Fruit fly (Drosophila melanogaster) whole organism, embryonic: ENCODE data around the gene Kyat.
A peak's percentile ranks its signal among the peaks of the same experiment; 100 is the strongest.

Experiments
- BEAF-32 ChIP-seq: fragments of 200-800 bp; sonication (Bioruptor generic); optimal IDR thresholded peaks from 3 replicates; lab custom pipeline; 2017; ENCODE audit warnings: missing biosample characterization, missing genetic modification characterization, mild to moderate bottlenecking, moderate library complexity, missing genetic modification reagents
- Bgb ChIP-seq: fragments of 200-800 bp; sonication (Bioruptor generic); IDR thresholded peaks from 2 replicates; pipeline ENCODE4 v1.3.6; 2022; ENCODE audit warnings: missing biosample characterization, missing genetic modification characterization; ENCODE audit not compliant: partially characterized antibody
- CG10431 ChIP-seq: fragments of 200-800 bp; sonication (Bioruptor generic); optimal IDR thresholded peaks from 3 replicates; lab custom pipeline; 2018; ENCODE audit warnings: missing biosample characterization, mild to moderate bottlenecking, missing genetic modification characterization
- CG11456 ChIP-seq: fragments of 200-800 bp; sonication (Bioruptor generic); IDR thresholded peaks from 3 replicates; pipeline ENCODE4 v1.3.6; 2022; ENCODE audit warnings: missing biosample characterization, missing genetic modification characterization
- CG11560 ChIP-seq: fragments of 200-800 bp; sonication (Bioruptor generic); IDR thresholded peaks from 3 replicates; pipeline ENCODE4 v1.3.6; 2022; ENCODE audit warnings: missing biosample characterization, missing genetic modification characterization
- CG12942 ChIP-seq: fragments of 200-800 bp; sonication (Bioruptor generic); optimal IDR thresholded peaks from 3 replicates; lab custom pipeline; 2016; ENCODE audit warnings: missing biosample characterization, missing genetic modification characterization
- CG15269 ChIP-seq: fragments of 200-800 bp; sonication (Bioruptor generic); optimal IDR thresholded peaks from 2 replicates; lab custom pipeline; 2018; ENCODE audit warnings: missing biosample characterization, mild to moderate bottlenecking, missing genetic modification characterization, moderate library complexity
- CG17186 ChIP-seq: fragments of 200-800 bp; sonication (Bioruptor generic); optimal IDR thresholded peaks from 3 replicates; lab custom pipeline; 2017; ENCODE audit warnings: missing biosample characterization, missing genetic modification reagents, missing genetic modification characterization
- CG18764 ChIP-seq: fragments of 200-800 bp; sonication (Bioruptor generic); optimal IDR thresholded peaks from 3 replicates; lab custom pipeline; 2016; ENCODE audit warnings: missing biosample characterization, missing genetic modification characterization
- CG30020 ChIP-seq: fragments of 200-800 bp; optimal IDR thresholded peaks from 2 replicates; lab custom pipeline; 2019; ENCODE audit warnings: missing biosample characterization, mild to moderate bottlenecking, missing genetic modification characterization, moderate library complexity
- CG5180 ChIP-seq: fragments of 200-800 bp; sonication (Bioruptor generic); optimal IDR thresholded peaks from 3 replicates; lab custom pipeline; 2017; ENCODE audit warnings: missing biosample characterization, missing genetic modification characterization, mild to moderate bottlenecking, moderate library complexity, missing genetic modification reagents
- CG6272 ChIP-seq: fragments of 200-800 bp; sonication (Bioruptor generic); IDR thresholded peaks from 2 replicates; pipeline ENCODE4 v1.3.6; 2022; ENCODE audit warnings: missing biosample characterization, missing genetic modification characterization
- CG8359 ChIP-seq: fragments of 200-800 bp; sonication (Bioruptor generic); optimal IDR thresholded peaks from 2 replicates; lab custom pipeline; 2017; ENCODE audit warnings: missing biosample characterization, mild to moderate bottlenecking, missing genetic modification characterization, borderline replicate concordance
- CG9437 ChIP-seq: fragments of 200-800 bp; sonication (Bioruptor generic); optimal IDR thresholded peaks from 2 replicates; lab custom pipeline; 2018; ENCODE audit warnings: missing biosample characterization, mild to moderate bottlenecking, missing genetic modification characterization
- Dek ChIP-seq: fragments of 200-800 bp; sonication (Bioruptor generic); optimal IDR thresholded peaks from 3 replicates; lab custom pipeline; 2019; ENCODE audit warnings: missing biosample characterization, mild to moderate bottlenecking, missing genetic modification characterization, moderate library complexity
- Ets65A ChIP-seq: fragments of 200-800 bp; sonication (Bioruptor generic); peaks from one replicate; lab custom pipeline; 2016; ENCODE audit warnings: missing biosample characterization, missing genetic modification characterization
- Gug ChIP-seq: fragments of 200-800 bp; sonication (Bioruptor generic); IDR thresholded peaks from 4 replicates; pipeline ENCODE4 v1.3.6; 2022; ENCODE audit warnings: missing biosample characterization, missing genetic modification characterization
- H15 ChIP-seq: fragments of 200-800 bp; sonication (Bioruptor generic); IDR thresholded peaks from 3 replicates; pipeline ENCODE4 v1.3.6; 2022; ENCODE audit warnings: missing biosample characterization, missing genetic modification characterization
- Hr3 ChIP-seq: fragments of 200-800 bp; sonication (Bioruptor generic); optimal IDR thresholded peaks from 3 replicates; lab custom pipeline; 2016; ENCODE audit warnings: missing biosample characterization, missing genetic modification characterization
- Hsf ChIP-seq: fragments of 200-800 bp; sonication (Bioruptor generic); optimal IDR thresholded peaks from 3 replicates; lab custom pipeline; 2016; ENCODE audit warnings: missing biosample characterization, missing genetic modification characterization
- Lim3 ChIP-seq: fragments of 200-800 bp; sonication (Bioruptor generic); IDR thresholded peaks from 2 replicates; pipeline ENCODE4 v1.3.6; 2022; ENCODE audit warnings: missing biosample characterization, missing genetic modification characterization
- Neu2 ChIP-seq: fragments of 200-800 bp; sonication (Bioruptor generic); optimal IDR thresholded peaks from 3 replicates; lab custom pipeline; 2016; ENCODE audit warnings: missing biosample characterization, missing genetic modification characterization, borderline replicate concordance
- Scr ChIP-seq: fragments of 200-800 bp; sonication (Bioruptor generic); IDR thresholded peaks from 2 replicates; pipeline ENCODE4 v1.3.6; 2022; ENCODE audit warnings: missing biosample characterization, missing genetic modification characterization; ENCODE audit not compliant: partially characterized antibody
- Sox100B ChIP-seq: fragments of 200-800 bp; sonication (Bioruptor generic); optimal IDR thresholded peaks from 3 replicates; lab custom pipeline; 2018; ENCODE audit warnings: missing biosample characterization, mild to moderate bottlenecking, missing genetic modification characterization
- Sox102F ChIP-seq: fragments of 200-800 bp; sonication (Bioruptor generic); optimal IDR thresholded peaks from 2 replicates; lab custom pipeline; 2018; ENCODE audit warnings: missing biosample characterization, mild to moderate bottlenecking, missing genetic modification characterization, moderate library complexity
- TFAM ChIP-seq: fragments of 200-800 bp; sonication (Bioruptor generic); optimal IDR thresholded peaks from 2 replicates; lab custom pipeline; 2017; ENCODE audit warnings: missing biosample characterization, missing genetic modification characterization, inconsistent platforms
- Taf1 ChIP-seq: fragments of 200-800 bp; sonication (Bioruptor generic); IDR thresholded peaks from 2 replicates; pipeline ENCODE4 v1.3.6; 2022; ENCODE audit warnings: missing biosample characterization, missing genetic modification characterization
- YL-1 ChIP-seq: fragments of 200-800 bp; sonication (Bioruptor generic); optimal IDR thresholded peaks from 3 replicates; lab custom pipeline; 2017; ENCODE audit warnings: missing biosample characterization, mild to moderate bottlenecking, missing genetic modification characterization
- bigmax ChIP-seq: fragments of 200-800 bp; sonication (Bioruptor generic); optimal IDR thresholded peaks from 2 replicates; lab custom pipeline; 2018; ENCODE audit warnings: missing biosample characterization, mild to moderate bottlenecking, missing genetic modification characterization
- chm ChIP-seq: fragments of 200-800 bp; sonication (Bioruptor generic); IDR thresholded peaks from 2 replicates; pipeline ENCODE4 v1.3.6; 2022; ENCODE audit warnings: missing biosample characterization, missing genetic modification characterization
- corto ChIP-seq: fragments of 200-800 bp; sonication (Bioruptor generic); optimal IDR thresholded peaks from 2 replicates; lab custom pipeline; 2016; ENCODE audit warnings: missing biosample characterization, mild to moderate bottlenecking, missing genetic modification characterization, moderate library complexity
- crol ChIP-seq: fragments of 200-800 bp; sonication (Bioruptor generic); IDR thresholded peaks from 2 replicates; pipeline ENCODE4 v1.3.6; 2022; ENCODE audit warnings: missing biosample characterization, missing genetic modification characterization
- danr ChIP-seq: fragments of 200-800 bp; sonication (Bioruptor generic); IDR thresholded peaks from 2 replicates; pipeline ENCODE4 v1.3.6; 2022; ENCODE audit warnings: missing biosample characterization, missing genetic modification characterization
- dpn ChIP-seq, 2 experiments: fragments of 200-800 bp; sonication (Bioruptor generic); optimal IDR thresholded peaks; 3 replicates each; lab custom pipeline; 2016; ENCODE audit warnings: missing biosample characterization in 2 of 2, missing genetic modification characterization in 2 of 2
- eyg ChIP-seq: fragments of 200-800 bp; sonication (Bioruptor generic); optimal IDR thresholded peaks from 3 replicates; lab custom pipeline; 2016; ENCODE audit warnings: missing biosample characterization, missing genetic modification characterization
- fru ChIP-seq: fragments of >200 bp; optimal IDR thresholded peaks from 2 replicates; lab custom pipeline; 2017
- gcm2 ChIP-seq: fragments of 200-800 bp; sonication (Bioruptor generic); optimal IDR thresholded peaks from 2 replicates; lab custom pipeline; 2016; ENCODE audit warnings: missing biosample characterization, missing genetic modification characterization
- gt ChIP-seq: fragments of 200-800 bp; sonication (Bioruptor generic); IDR thresholded peaks from 2 replicates; pipeline ENCODE4 v1.3.6; 2022; ENCODE audit warnings: missing biosample characterization, missing genetic modification characterization
- ham ChIP-seq: fragments of 200-800 bp; sonication (Bioruptor generic); IDR thresholded peaks from 2 replicates; pipeline ENCODE4 v1.3.6; 2022; ENCODE audit warnings: missing biosample characterization, missing genetic modification characterization
- ind ChIP-seq: fragments of 200-800 bp; sonication (Bioruptor generic); optimal IDR thresholded peaks from 3 replicates; lab custom pipeline; 2016; ENCODE audit warnings: missing biosample characterization, missing genetic modification characterization
- kah ChIP-seq: fragments of 200-800 bp; sonication (Bioruptor generic); optimal IDR thresholded peaks from 2 replicates; lab custom pipeline; 2018; ENCODE audit warnings: missing biosample characterization, mild to moderate bottlenecking, missing genetic modification characterization
- ken ChIP-seq: fragments of 200-800 bp; sonication (Bioruptor generic); IDR thresholded peaks from 3 replicates; pipeline ENCODE4 v1.3.6; 2022; ENCODE audit warnings: missing biosample characterization, missing genetic modification characterization
- lov ChIP-seq, 2 experiments: fragments of 200-800 bp in 1 of 2; fragments of >200 bp in 1 of 2; sonication (Bioruptor generic) in 1 of 2; IDR thresholded peaks in 1 of 2; optimal IDR thresholded peaks in 1 of 2; 2 replicates in 1 of 2; 3 replicates in 1 of 2; pipeline versions ENCODE4 v1.3.6 to Lab custom; 2017 to 2022; ENCODE audit warnings: missing biosample characterization in 1 of 2, missing genetic modification characterization in 1 of 2
- nerfin-1 ChIP-seq: fragments of 200-800 bp; sonication (Bioruptor generic); optimal IDR thresholded peaks from 3 replicates; lab custom pipeline; 2019; ENCODE audit warnings: missing biosample characterization, mild to moderate bottlenecking, missing genetic modification characterization, moderate library complexity
- pan ChIP-seq, 4 experiments: fragments of >200 bp in 3 of 4; fragments of 200-800 bp in 1 of 4; sonication (Bioruptor generic) in 1 of 4; optimal IDR thresholded peaks in 3 of 4; IDR thresholded peaks in 1 of 4; 2 replicates each; pipeline versions ENCODE4 v1.3.6 to Lab custom; 2017 to 2022; ENCODE audit warnings: missing biosample characterization in 2 of 4, missing genetic modification characterization in 2 of 4, mixed read lengths in 1 of 4
- psq ChIP-seq: fragments of 200-800 bp; sonication (Bioruptor generic); optimal IDR thresholded peaks from 2 replicates; lab custom pipeline; 2017; ENCODE audit warnings: missing biosample characterization, missing genetic modification characterization
- sug ChIP-seq: fragments of 200-800 bp; optimal IDR thresholded peaks from 2 replicates; lab custom pipeline; 2019; ENCODE audit warnings: missing biosample characterization, mild to moderate bottlenecking, missing genetic modification characterization, moderate library complexity
- yki ChIP-seq: fragments of >200 bp; optimal IDR thresholded peaks from 3 replicates; lab custom pipeline; 2018
- zf30C ChIP-seq: fragments of 200-800 bp; sonication (Bioruptor generic); optimal IDR thresholded peaks from 3 replicates; lab custom pipeline; 2018; ENCODE audit warnings: missing biosample characterization, mild to moderate bottlenecking, missing genetic modification characterization

Gene Kyat

dm6 chr3R:11819640-11819979 is 2.7 kb downstream of the Kyat start (continued):
- no peak for TF ChIP-seq CG5180 (GFP tag; lab: Kevin White, UChicago)
- no peak for TF ChIP-seq Sox102F
- TF ChIP-seq CG11560 (tag; lab: Robert Waterston, UW): no peak
- no peak for TF ChIP-seq Dek
- no peak for TF ChIP-seq Ets65A
- TF ChIP-seq bigmax: peak; percentile 81
- TF ChIP-seq BEAF-32 (GFP tag; lab: Kevin White, UChicago): no peak
- TF ChIP-seq yki (lab: Kevin White, UChicago): no peak
- TF ChIP-seq CG30020: peak; percentile 9
- TF ChIP-seq ham: 0 out of 2 replicates have a peak, but pooled peaks have one; percentile 5

DNA sequence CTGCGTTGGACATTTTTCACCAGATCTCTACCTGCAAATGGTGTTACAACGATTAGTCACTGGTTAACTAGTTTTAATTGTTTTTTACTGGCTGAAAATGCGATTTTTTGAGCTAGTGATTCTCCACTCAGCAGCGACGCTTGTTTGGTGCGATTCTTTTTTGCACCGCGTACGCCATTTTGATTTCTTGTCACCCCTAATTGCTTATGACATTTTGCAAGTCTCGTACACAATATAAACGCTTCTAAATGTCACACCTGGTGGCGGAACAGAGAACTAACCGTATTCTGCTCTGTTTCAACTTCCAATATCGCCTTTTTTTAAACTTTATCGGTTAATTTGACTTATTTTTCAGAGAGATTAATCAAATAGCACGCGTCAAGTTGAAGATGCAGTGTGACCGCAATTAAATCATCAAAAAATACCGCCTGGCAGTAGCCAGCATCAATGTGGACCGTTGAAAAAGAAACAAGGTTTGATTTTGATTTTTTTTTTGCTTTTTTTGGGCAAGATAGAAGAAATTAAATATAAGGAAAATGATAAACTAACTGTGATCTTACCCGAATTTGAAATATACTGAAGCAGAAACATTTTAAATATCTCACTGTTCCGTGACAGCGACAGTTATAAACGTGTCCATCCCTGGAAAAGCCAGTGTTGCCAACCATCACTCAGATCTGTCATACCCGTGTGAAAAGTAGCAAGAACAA is 3.2 kb downstream of the Kyat start, which contains the start of the genes COX5A and glo:
Gene COX5A, plus strand, starts transcription at position 430 of the 710 bp plus-strand sequence.
Gene glo, minus strand, starts transcription at position 491 of the 710 bp plus-strand sequence.
- TF ChIP-seq YL-1 (GFP tag; lab: Kevin White, UChicago): peak; percentile 95
- TF ChIP-seq Lim3 (GFP tag; lab: Robert Waterston, UW): no peak
- peak; percentile 54 for TF ChIP-seq nerfin-1
- TF ChIP-seq Sox100B (GFP tag; lab: Kevin White, UChicago): no peak
- peak; percentile 84 for TF ChIP-seq ind
- TF ChIP-seq zf30C: no peak
- peak; percentile 83 for TF ChIP-seq Hr3 (GFP tag; lab: Kevin White, UChicago)
- peak; percentile 67; the same call in 2 of the 3 replicates for TF ChIP-seq H15 (GFP tag; lab: Robert Waterston, UW)
- TF ChIP-seq gcm2: peak; percentile 64
- peak; percentile 44 for TF ChIP-seq CG10431 (GFP tag; lab: Kevin White, UChicago)
- TF ChIP-seq dpn (GFP tag; optimal IDR thresholded peaks at IDR 0.05; lab: Kevin White, UChicago): peak; percentile 86 to 89
- TF ChIP-seq CG15269 (tag; lab: Kevin White, UChicago): peak; percentile 65
- TF ChIP-seq CG8359 (GFP tag; lab: Kevin White, UChicago): no peak
- TF ChIP-seq CG12942: peak; percentile 84
- TF ChIP-seq Scr: peak; percentile 40; the same call in 1 of the 2 replicates
- no peak for TF ChIP-seq danr (GFP tag; lab: Robert Waterston, UW)
- peak; percentile 90 for TF ChIP-seq Hsf (GFP tag; lab: Kevin White, UChicago)
- peak; percentile 1 for TF ChIP-seq kah (GFP tag; lab: Kevin White, UChicago)
- peak; percentile 62 for TF ChIP-seq CG6272 (GFP tag; lab: Robert Waterston, UW)
- peak; percentile 40 for TF ChIP-seq psq
- TF ChIP-seq Bgb: no peak
- peak; percentile 20; the same call in 1 of the 2 replicates for TF ChIP-seq crol
- TF ChIP-seq corto (GFP tag; lab: Kevin White, UChicago): no peak
- no peak; the same call in 1 of the 2 replicates for TF ChIP-seq gt (GFP tag; lab: Robert Waterston, UW)
- peak; percentile 77 for TF ChIP-seq Gug (GFP tag; lab: Robert Waterston, UW)
- no peak for TF ChIP-seq lov (optimal IDR thresholded peaks at IDR 0.05; lab: Kevin White, UChicago)
- TF ChIP-seq lov (GFP tag; IDR thresholded peaks at IDR 0.05; lab: Robert Waterston, UW): peak; percentile 85
- no peak for TF ChIP-seq TFAM (GFP tag; lab: Kevin White, UChicago)
- peak; percentile 89 for TF ChIP-seq chm (GFP tag; lab: Robert Waterston, UW)
- peak; percentile 73 for TF ChIP-seq eyg (GFP tag; lab: Kevin White, UChicago)
- TF ChIP-seq CG18764 (GFP tag; lab: Kevin White, UChicago): peak; percentile 59
- peak; percentile 57 for TF ChIP-seq Neu2 (GFP tag; lab: Kevin White, UChicago)
- TF ChIP-seq sug (tag; lab: Kevin White, UChicago): peak; percentile 70
- peak; percentile 86 for TF ChIP-seq CG11456 (GFP tag; lab: Robert Waterston, UW)
- peak; percentile 71; the same call in 2 of the 3 replicates for TF ChIP-seq ken (GFP tag; lab: Robert Waterston, UW)
- peak; percentile 49 for TF ChIP-seq CG9437 (GFP tag; lab: Kevin White, UChicago)
- TF ChIP-seq CG17186 (GFP tag; lab: Kevin White, UChicago): peak; percentile 73
- no peak for TF ChIP-seq pan (optimal IDR thresholded peaks at IDR 0.05; lab: Kevin White, UChicago)
- TF ChIP-seq pan (GFP tag; optimal IDR thresholded peaks at IDR 0.05 in 1 of 2, IDR thresholded peaks at IDR 0.05 in 1 of 2): peak in 1 of 2 experiments; percentile 75
- peak; percentile 76 for TF ChIP-seq Taf1
- TF ChIP-seq fru (lab: Kevin White, UChicago): no peak
